Worm (Caenorhabditis elegans): ENCODE measurements around the gene clec-29.

The clec-29 gene

ce11 chrV:16745214-16745613, 6.2 kb upstream of the clec-29 start:
- TF ChIP-seq pros-1 (tag; optimal IDR thresholded peaks at IDR 0.05): no peak
- TF ChIP-seq pag-3 (tag; optimal IDR thresholded peaks at IDR 0.05; ENCODE audit: borderline replicate concordance): no peak
- no peak for TF ChIP-seq Y22D7AL.16 (tag; optimal IDR thresholded peaks at IDR 0.05)
- TF ChIP-seq ceh-9 (tag; optimal IDR thresholded peaks at IDR 0.05): no peak
- no peak for TF ChIP-seq fax-1 (tag; optimal IDR thresholded peaks at IDR 0.05)
- TF ChIP-seq pha-2 (tag; optimal IDR thresholded peaks at IDR 0.05): no peak
- no peak for TF ChIP-seq pha-4 (tag; optimal IDR thresholded peaks at IDR 0.05)
- no peak for TF ChIP-seq hlh-8 (tag; optimal IDR thresholded peaks at IDR 0.05)
- TF ChIP-seq odd-2 (tag; optimal IDR thresholded peaks at IDR 0.05): no peak
- no peak for TF ChIP-seq ceh-22 (tag; optimal IDR thresholded peaks at IDR 0.05)
- no peak for TF ChIP-seq pax-1 (tag; optimal IDR thresholded peaks at IDR 0.05)
- TF ChIP-seq K09A11.1 (tag; optimal IDR thresholded peaks at IDR 0.05; ENCODE audit: insufficient read depth): no peak
- TF ChIP-seq mec-3 (tag; optimal IDR thresholded peaks at IDR 0.05; ENCODE audit: borderline replicate concordance): no peak
- no peak for TF ChIP-seq elt-2 (tag; optimal IDR thresholded peaks at IDR 0.05)
- no peak for TF ChIP-seq fkh-6 (tag; optimal IDR thresholded peaks at IDR 0.05)
- TF ChIP-seq eyg-1 (tag; optimal IDR thresholded peaks at IDR 0.05): no peak
- no peak for TF ChIP-seq dve-1 (tag; optimal IDR thresholded peaks at IDR 0.05)

ce11 chrV:16744783-16745182, 5.8 kb upstream of the clec-29 start:
- TF ChIP-seq tbx-2 (tag; optimal IDR thresholded peaks at IDR 0.05) (no peak), ama-1 (optimal IDR thresholded peaks at IDR 0.05) (no peak), hlh-6 (tag; optimal IDR thresholded peaks at IDR 0.05) (no peak), pax-1 (tag; optimal IDR thresholded peaks at IDR 0.05) (no peak), nfya-1 (tag; optimal IDR thresholded peaks at IDR 0.05) (no peak), dve-1 (tag; optimal IDR thresholded peaks at IDR 0.05) (no peak), ceh-24 (tag; optimal IDR thresholded peaks at IDR 0.05) (no peak), ceh-34 (tag; optimal IDR thresholded peaks at IDR 0.05) (no peak), pha-2 (tag; optimal IDR thresholded peaks at IDR 0.05) (no peak), nhr-232 (tag; optimal IDR thresholded peaks at IDR 0.05) (no peak)

- TF ChIP-seq unc-86 (tag; optimal IDR thresholded peaks at IDR 0.05) (no peak), pha-4 (tag; optimal IDR thresholded peaks at IDR 0.05) (no peak), fkh-6 (tag; optimal IDR thresholded peaks at IDR 0.05) (no peak), ceh-2 (tag; optimal IDR thresholded peaks at IDR 0.05) (no peak), ceh-48 (tag; optimal IDR thresholded peaks at IDR 0.05) (no peak), odd-2 (tag; optimal IDR thresholded peaks at IDR 0.05) (no peak), pat-9 (tag; optimal IDR thresholded peaks at IDR 0.05) (no peak)
Observed at ce11 chrV:16742123-16742522, 3.1 kb upstream of the clec-29 start, which contains the start of gene T25E12.6. TSS of gene T25E12.6 (plus strand) at chrV:16742423.

ce11 chrV:16735518-16735917, 3.5 kb downstream of the clec-29 start, which contains the start of the genes clec-38 and clec-34:
TSS of gene clec-38 (minus strand) at chrV:16735618.
TSS of gene clec-34 (plus strand) at chrV:16735765.
- no peak for TF ChIP-seq madf-2 (tag; optimal IDR thresholded peaks at IDR 0.05)
- TF ChIP-seq unc-3 (GFP tag; conservative IDR thresholded peaks at IDR 0.05): no peak
- no peak for TF ChIP-seq unc-3 (tag; optimal IDR thresholded peaks at IDR 0.05)
- no peak for TF ChIP-seq hlh-6 (tag; optimal IDR thresholded peaks at IDR 0.05)
- no peak for TF ChIP-seq ceh-9 (tag; optimal IDR thresholded peaks at IDR 0.05)
- TF ChIP-seq tbx-2 (tag; optimal IDR thresholded peaks at IDR 0.05): no peak
- no peak for TF ChIP-seq pax-1 (tag; optimal IDR thresholded peaks at IDR 0.05)
- no peak for TF ChIP-seq lin-11 (tag; optimal IDR thresholded peaks at IDR 0.05)
- no peak for TF ChIP-seq K02D7.2 (tag; optimal IDR thresholded peaks at IDR 0.05)
- no peak for TF ChIP-seq tbx-7 (tag; optimal IDR thresholded peaks at IDR 0.05)
- TF ChIP-seq T23F11.4 (GFP tag; optimal IDR thresholded peaks at IDR 0.05): no peak
- TF ChIP-seq ahr-1 (tag; optimal IDR thresholded peaks at IDR 0.05): no peak
- no peak for TF ChIP-seq odd-2 (tag; optimal IDR thresholded peaks at IDR 0.05)

Data from whole organism, late embryonic.